Worm (Caenorhabditis elegans) whole organism, L4 larva: ENCODE results near the gene hars-1.

ENCODE experiments used
- D1046.2 ChIP-seq: fragments of 200-800 bp; sonication (Bioruptor generic); IDR thresholded peaks from 2 replicates; pipeline ENCODE4 v1.3.6; 2022; ENCODE audit warnings: missing genetic modification characterization, missing compliant biosample characterization
- F44E2.7 ChIP-seq: fragments of 200-800 bp; sonication (Bioruptor generic); IDR thresholded peaks from 2 replicates; pipeline ENCODE4 v2.1.2; 2022; ENCODE audit warnings: missing genetic modification characterization, missing compliant biosample characterization
- T26A8.4 ChIP-seq: fragments of 200-800 bp; sonication (Bioruptor generic); IDR thresholded peaks from 2 replicates; pipeline ENCODE4 v1.3.6; 2022; ENCODE audit warnings: missing genetic modification characterization, missing compliant biosample characterization
- Y5F2A.4 ChIP-seq: fragments of 200-800 bp; sonication (Bioruptor generic); optimal IDR thresholded peaks from 2 replicates; lab custom pipeline; 2018; ENCODE audit warnings: mild to moderate bottlenecking, missing genetic modification characterization, missing compliant biosample characterization
- ZK546.5 ChIP-seq, 2 experiments: sonication (generic microtip); optimal IDR thresholded peaks; 2 replicates each; lab custom pipeline; 2017; ENCODE audit warnings: missing biosample characterization in 2 of 2, missing genetic modification characterization in 2 of 2
- aly-2 ChIP-seq: sonication (generic microtip); optimal IDR thresholded peaks from 2 replicates; lab custom pipeline; 2018; ENCODE audit warnings: missing biosample characterization, missing genetic modification characterization
- ama-1 ChIP-seq: fragments of 150-350 bp; optimal IDR thresholded peaks from 2 replicates; lab custom pipeline; 2014; ENCODE audit warnings: inconsistent platforms, mixed read lengths
- ceh-20 ChIP-seq: fragments of 200-800 bp; sonication (Bioruptor generic); IDR thresholded peaks from 2 replicates; pipeline ENCODE4 v1.3.6; 2022; ENCODE audit warnings: missing genetic modification reagents, missing genetic modification characterization, missing compliant biosample characterization
- ceh-28 ChIP-seq: fragments of 150-350 bp; optimal IDR thresholded peaks from 2 replicates; lab custom pipeline; 2014; ENCODE audit warnings: missing biosample characterization, missing genetic modification reagents, missing genetic modification characterization
- ceh-44 ChIP-seq: fragments of 200-800 bp; sonication (Bioruptor generic); IDR thresholded peaks from 2 replicates; pipeline ENCODE4 v1.3.6; 2022; ENCODE audit warnings: missing genetic modification reagents, missing genetic modification characterization, missing compliant biosample characterization
- ceh-82 ChIP-seq: sonication (generic microtip); optimal IDR thresholded peaks from 2 replicates; lab custom pipeline; 2017; ENCODE audit warnings: missing biosample characterization, missing genetic modification characterization
- ces-1 ChIP-seq: fragments of 150-350 bp; sonication (generic microtip); optimal IDR thresholded peaks from 4 replicates; lab custom pipeline; 2014; ENCODE audit warnings: missing biosample characterization, missing genetic modification reagents, missing genetic modification characterization
- ctbp-1 ChIP-seq: fragments of 200-800 bp; sonication (Bioruptor generic); IDR thresholded peaks from 2 replicates; pipeline ENCODE4 v1.3.6; 2022; ENCODE audit warnings: missing genetic modification reagents, missing genetic modification characterization, missing compliant biosample characterization
- daf-12 ChIP-seq: fragments of 150-350 bp; optimal IDR thresholded peaks from 2 replicates; lab custom pipeline; 2014; ENCODE audit warnings: missing biosample characterization, missing genetic modification reagents, missing genetic modification characterization
- daf-19 ChIP-seq: fragments of 200-800 bp; sonication (Bioruptor generic); conservative IDR thresholded peaks from 2 replicates; pipeline ENCODE4 v1.3.6; 2022; ENCODE audit warnings: missing genetic modification characterization, missing compliant biosample characterization
- daf-8 ChIP-seq: fragments of 200-800 bp; sonication (Bioruptor generic); IDR thresholded peaks from 2 replicates; pipeline ENCODE4 v1.3.6; 2022; ENCODE audit warnings: missing genetic modification characterization, missing compliant biosample characterization
- dmd-6 ChIP-seq: fragments of 200-800 bp; sonication (Bioruptor generic); IDR thresholded peaks from 2 replicates; pipeline ENCODE4 v1.3.6; 2022; ENCODE audit warnings: missing genetic modification reagents, missing genetic modification characterization, missing compliant biosample characterization
- egl-27 ChIP-seq: sonication (generic microtip); optimal IDR thresholded peaks from 3 replicates; lab custom pipeline; 2017; ENCODE audit warnings: missing biosample characterization, missing genetic modification reagents, missing genetic modification characterization
- egl-43 ChIP-seq: fragments of 200-800 bp; sonication (Bioruptor generic); IDR thresholded peaks from 2 replicates; pipeline ENCODE4 v1.3.6; 2022; ENCODE audit warnings: missing genetic modification reagents, missing genetic modification characterization, missing compliant biosample characterization
- fos-1 ChIP-seq: fragments of 150-350 bp; optimal IDR thresholded peaks from 2 replicates; lab custom pipeline; 2014; ENCODE audit warnings: missing biosample characterization, missing genetic modification characterization
- hif-1 ChIP-seq, 2 experiments: sonication (generic microtip); optimal IDR thresholded peaks; 2 replicates each; lab custom pipeline; 2016 to 2017; ENCODE audit warnings: missing compliant biosample characterization in 2 of 2, missing genetic modification characterization in 2 of 2, missing genetic modification reagents in 2 of 2, missing genotype in 2 of 2, mild to moderate bottlenecking in 1 of 2
- hlh-11 ChIP-seq: fragments of 200-800 bp; sonication (Bioruptor generic); optimal IDR thresholded peaks from 2 replicates; lab custom pipeline; 2018; ENCODE audit warnings: mild to moderate bottlenecking, missing genetic modification characterization, missing compliant biosample characterization
- hlh-30 ChIP-seq: sonication (generic microtip); optimal IDR thresholded peaks from 2 replicates; lab custom pipeline; 2017; ENCODE audit warnings: antibody characterized with exemption, mild to moderate bottlenecking, missing genetic modification characterization, missing compliant biosample characterization; ENCODE audit not compliant: insufficient read depth
- jun-1 ChIP-seq: fragments of 150-350 bp; optimal IDR thresholded peaks from 2 replicates; lab custom pipeline; 2014; ENCODE audit warnings: missing biosample characterization, missing genetic modification reagents, missing genetic modification characterization
- lin-1 ChIP-seq: fragments of 200-800 bp; sonication (Bioruptor generic); IDR thresholded peaks from 2 replicates; pipeline ENCODE4 v1.3.6; 2022; ENCODE audit warnings: missing genetic modification reagents, missing genetic modification characterization, missing compliant biosample characterization
- lin-15B ChIP-seq: fragments of 150-350 bp; sonication (generic microtip); optimal IDR thresholded peaks from 3 replicates; lab custom pipeline; 2014; ENCODE audit warnings: missing biosample characterization, missing genetic modification characterization
- nhr-102 ChIP-seq: sonication (generic microtip); optimal IDR thresholded peaks from 2 replicates; lab custom pipeline; 2016; ENCODE audit warnings: mild to moderate bottlenecking, missing genetic modification characterization, moderate library complexity, missing compliant biosample characterization
- nhr-111 ChIP-seq: fragments of 200-800 bp; sonication (Bioruptor generic); optimal IDR thresholded peaks from 2 replicates; lab custom pipeline; 2018; ENCODE audit warnings: mild to moderate bottlenecking, missing genetic modification characterization, missing compliant biosample characterization
- rbr-2 ChIP-seq: sonication (generic microtip); optimal IDR thresholded peaks from 2 replicates; lab custom pipeline; 2016; ENCODE audit warnings: missing genotype, missing genetic modification characterization, missing compliant biosample characterization
- skn-1 ChIP-seq: fragments of 150-350 bp; optimal IDR thresholded peaks from 2 replicates; lab custom pipeline; 2014; ENCODE audit warnings: missing biosample characterization, missing genetic modification characterization
- snpc-1.2 ChIP-seq: fragments of 200-800 bp; sonication (Bioruptor generic); IDR thresholded peaks from 2 replicates; pipeline ENCODE4 v1.3.6; 2022; ENCODE audit warnings: missing genetic modification reagents, missing genetic modification characterization, missing compliant biosample characterization
- spr-1 ChIP-seq: sonication (generic microtip); optimal IDR thresholded peaks from 2 replicates; lab custom pipeline; 2016; ENCODE audit warnings: mild to moderate bottlenecking, missing genetic modification characterization, missing compliant biosample characterization
- vab-7 ChIP-seq: fragments of 200-800 bp; sonication (Bioruptor generic); IDR thresholded peaks from 2 replicates; pipeline ENCODE4 v1.3.6; 2022; ENCODE audit warnings: missing genetic modification reagents, missing genetic modification characterization, missing compliant biosample characterization
- zag-1 ChIP-seq: fragments of 150-350 bp; optimal IDR thresholded peaks from 2 replicates; lab custom pipeline; 2014; ENCODE audit warnings: missing biosample characterization, missing genetic modification characterization
- zfp-3 ChIP-seq: fragments of 200-800 bp; sonication (Bioruptor generic); conservative IDR thresholded peaks from 2 replicates; pipeline ENCODE4 v1.3.6; 2022; ENCODE audit warnings: missing genetic modification reagents, missing genetic modification characterization, missing compliant biosample characterization
- zip-2 ChIP-seq: fragments of 150-350 bp; optimal IDR thresholded peaks from 2 replicates; lab custom pipeline; 2014; ENCODE audit warnings: missing biosample characterization, missing genetic modification characterization
- ztf-11 ChIP-seq: fragments of 150-350 bp; optimal IDR thresholded peaks from 2 replicates; lab custom pipeline; 2014; ENCODE audit warnings: missing biosample characterization, missing genetic modification characterization

Gene hars-1

ce11 chrIV:10821672-10822304, 37.0 kb upstream of the hars-1 start (continued):
- TF ChIP-seq vab-7 (GFP tag; lab: Robert Waterston, UW) (no peak), ceh-20 (GFP tag; lab: Robert Waterston, UW) (peak; percentile 76; the same call in 1 of the 2 replicates), Y5F2A.4 (GFP tag; lab: Kevin White, UChicago) (no peak), ceh-44 (GFP tag; lab: Robert Waterston, UW) (no peak), jun-1 (tag; lab: Kevin White, UChicago) (peak; percentile 73)

- no peak for TF ChIP-seq F44E2.7 (GFP tag; lab: Robert Waterston, UW)
- 0 out of 2 replicates have a peak, but pooled peaks have one; percentile 32 for TF ChIP-seq T26A8.4
- TF ChIP-seq egl-43 (GFP tag; lab: Robert Waterston, UW): 0 out of 2 replicates have a peak, but pooled peaks have one; percentile 23
- no peak for TF ChIP-seq ces-1
- TF ChIP-seq nhr-102 (tag; lab: Kevin White, UChicago): peak; percentile 8
- TF ChIP-seq ceh-82 (tag; lab: Kevin White, UChicago): no peak
- TF ChIP-seq egl-27 (tag; lab: Kevin White, UChicago): no peak
- TF ChIP-seq D1046.2 (GFP tag; lab: Robert Waterston, UW): no peak
- no peak for TF ChIP-seq zag-1 (tag; lab: Kevin White, UChicago)
- no peak for TF ChIP-seq rbr-2 (tag; lab: Kevin White, UChicago)
- TF ChIP-seq snpc-1.2 (GFP tag; lab: Robert Waterston, UW): no peak
- peak; percentile 55; the same call in 1 of the 2 replicates for TF ChIP-seq daf-19
- TF ChIP-seq daf-8 (GFP tag; lab: Robert Waterston, UW): no peak
- no peak for TF ChIP-seq ZK546.5 (tag; optimal IDR thresholded peaks at IDR 0.05; lab: Kevin White, UChicago)
- TF ChIP-seq skn-1: no peak
- no peak for TF ChIP-seq aly-2 (tag; lab: Kevin White, UChicago)
- peak; percentile 18 for TF ChIP-seq ama-1 (lab: Kevin White, UChicago)
- TF ChIP-seq zfp-3 (GFP tag; lab: Robert Waterston, UW): 0 out of 2 replicates have a peak, but pooled peaks have one; percentile 30
These were observed 33.4 kb upstream of the hars-1 start for ce11 chrIV:10825383-10825782.

- TF ChIP-seq dmd-6: peak; percentile 7; the same call in 1 of the 2 replicates
- TF ChIP-seq lin-15B: no peak
- TF ChIP-seq fos-1: no peak
- peak; percentile 41; the same call in 1 of the 2 replicates for TF ChIP-seq T26A8.4
These were observed 32.7 kb upstream of the hars-1 start for ce11 chrIV:10826029-10826428.

- no peak for TF ChIP-seq hlh-30 (tag; lab: Kevin White, UChicago)
- no peak for TF ChIP-seq daf-12
- no peak for TF ChIP-seq snpc-1.2 (GFP tag; lab: Robert Waterston, UW)
- TF ChIP-seq nhr-111 (GFP tag; lab: Kevin White, UChicago): no peak
- TF ChIP-seq ceh-28: no peak
- no peak for TF ChIP-seq ceh-20 (GFP tag; lab: Robert Waterston, UW)
- no peak for TF ChIP-seq ztf-11 (tag; lab: Kevin White, UChicago)
- TF ChIP-seq spr-1 (tag; lab: Kevin White, UChicago): no peak
- no peak for TF ChIP-seq lin-1 (GFP tag; lab: Robert Waterston, UW)
- no peak for TF ChIP-seq zip-2 (tag; lab: Kevin White, UChicago)
- TF ChIP-seq ctbp-1 (GFP tag; lab: Robert Waterston, UW): no peak
- TF ChIP-seq hlh-11: no peak
- TF ChIP-seq hif-1 (tag; optimal IDR thresholded peaks at IDR 0.05; lab: Kevin White, UChicago): no peak
These were observed 30.7 kb upstream of the hars-1 start, which contains the start of gene npax-3 for ce11 chrIV:10828049-10828448. Gene npax-3 (minus strand): TSS chrIV:10828149.
